Fruit fly (Drosophila melanogaster) whole organism, embryonic: ENCODE results near the gene Rab9.

Experiments
- CG8478 ChIP-seq: fragments of >200 bp; optimal IDR thresholded peaks from 2 replicates; lab custom pipeline; 2018
- NfI ChIP-seq: fragments of 200-800 bp; sonication (Bioruptor generic); optimal IDR thresholded peaks from 3 replicates; lab custom pipeline; 2018; ENCODE audit warnings: missing biosample characterization, mild to moderate bottlenecking, missing genetic modification characterization, moderate library complexity
- bsh ChIP-seq, 2 experiments: fragments of 200-800 bp; sonication (Bioruptor generic); optimal IDR thresholded peaks; 2 replicates each; lab custom pipeline; 2017 to 2018; ENCODE audit warnings: mild to moderate bottlenecking in 2 of 2, missing biosample characterization in 2 of 2, missing genetic modification characterization in 2 of 2, moderate library complexity in 1 of 2

DNA sequence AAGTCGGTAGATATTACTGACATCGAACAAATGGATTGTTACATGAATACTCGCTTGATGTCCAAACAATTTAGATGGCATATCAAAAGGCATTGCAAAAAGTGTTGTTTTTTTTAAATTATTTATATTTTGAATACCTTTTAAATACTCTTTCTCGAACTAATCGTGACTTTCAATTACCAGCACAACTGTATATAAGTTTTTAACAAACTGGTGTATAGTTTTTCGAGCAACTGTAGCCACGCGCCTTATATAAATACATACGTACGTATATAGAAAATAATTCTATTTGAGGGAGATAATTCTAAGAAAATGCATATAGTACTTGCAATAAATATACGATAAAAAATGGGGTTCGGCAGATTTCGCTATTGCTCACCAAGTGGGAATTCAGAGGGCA, 7.9 kb downstream of the Rab9 start:
- no peak for TF ChIP-seq bsh (GFP tag; optimal IDR thresholded peaks at IDR 0.05; lab: Kevin White, UChicago)
- TF ChIP-seq CG8478 (lab: Kevin White, UChicago), result no peak
- TF ChIP-seq NfI (GFP tag; lab: Kevin White, UChicago), result no peak
